Worm (Caenorhabditis elegans): ENCODE data around the gene F36G9.7.

DNA sequence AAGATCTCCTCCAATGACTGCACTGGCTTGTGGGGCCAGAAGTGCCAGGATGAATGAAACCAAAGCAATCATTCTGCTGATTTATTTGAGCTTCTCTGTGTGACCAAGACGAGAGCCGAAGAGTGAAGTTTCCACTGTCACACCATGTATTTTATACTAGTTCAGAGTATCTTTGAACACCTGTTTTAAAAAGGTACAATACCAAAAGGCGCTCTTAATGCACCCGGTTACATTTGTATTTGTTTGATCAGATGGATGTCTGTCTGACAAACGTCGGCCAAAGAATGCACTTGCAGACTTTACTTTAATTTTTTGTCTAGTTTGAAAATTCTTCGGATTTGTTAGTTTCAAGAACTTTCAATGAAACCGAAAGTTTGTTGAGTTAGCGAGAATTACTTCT, 49.3 kb downstream of the F36G9.7 start, which contains the start of gene F35E8.10:
- TF ChIP-seq mep-1 (tag; optimal IDR thresholded peaks at IDR 0.05) (no peak), unc-86 (tag; optimal IDR thresholded peaks at IDR 0.05) (no peak), efl-1 (optimal IDR thresholded peaks at IDR 0.05) (no peak), efl-1 (GFP tag; optimal IDR thresholded peaks at IDR 0.05 in 1 of 2) (no peak), egl-27 (tag; optimal IDR thresholded peaks at IDR 0.05) (no peak), C34B4.2 (tag; optimal IDR thresholded peaks at IDR 0.05) (no peak), ceh-82 (tag; optimal IDR thresholded peaks at IDR 0.05) (no peak), mef-2 (tag; optimal IDR thresholded peaks at IDR 0.05) (no peak), nhr-11 (tag; optimal IDR thresholded peaks at IDR 0.05) (no peak), snu-23 (GFP tag; optimal IDR thresholded peaks at IDR 0.05) (no peak), F16B12.6 (tag; optimal IDR thresholded peaks at IDR 0.05) (no peak), dpl-1 (GFP tag; optimal IDR thresholded peaks at IDR 0.05) (no peak), fkh-10 (GFP tag; optimal IDR thresholded peaks at IDR 0.05) (no peak), Y116A8C.19 (tag; optimal IDR thresholded peaks at IDR 0.05; ENCODE audit: borderline replicate concordance) (no peak)
